Worm (Caenorhabditis elegans): Measurements from ENCODE around the gene abts-3.

Gene abts-3

ce11 chrII:6169156-6169555 lies 36.5 kb downstream of the abts-3 start, which contains the start of gene hst-3.1:
Gene hst-3.1, minus strand, starts transcription at chrII:6169256.
- TF ChIP-seq tab-1 (GFP tag; IDR thresholded peaks at IDR 0.05) = no peak
- no peak for TF ChIP-seq flt-1 (GFP tag; IDR thresholded peaks at IDR 0.05)
- TF ChIP-seq T22C8.4 (GFP tag; IDR thresholded peaks at IDR 0.05) = no peak
- TF ChIP-seq klf-2 (GFP tag; conservative IDR thresholded peaks at IDR 0.05) = no peak
- no peak for TF ChIP-seq cog-1 (tag; optimal IDR thresholded peaks at IDR 0.05)
- no peak for TF ChIP-seq ztf-29 (GFP tag; IDR thresholded peaks at IDR 0.05)
- no peak for TF ChIP-seq med-1 (GFP tag; optimal IDR thresholded peaks at IDR 0.05; ENCODE audit: insufficient read depth)
- no peak for TF ChIP-seq ztf-23 (GFP tag; IDR thresholded peaks at IDR 0.05)

ce11 chrII:6170236-6170635 lies 37.5 kb downstream of the abts-3 start:
- no peak for TF ChIP-seq ztf-23 (GFP tag; IDR thresholded peaks at IDR 0.05)
- no peak for TF ChIP-seq ztf-29 (GFP tag; IDR thresholded peaks at IDR 0.05)
- no peak for TF ChIP-seq med-1 (GFP tag; optimal IDR thresholded peaks at IDR 0.05; ENCODE audit: insufficient read depth)
- no peak for TF ChIP-seq ref-1 (GFP tag; conservative IDR thresholded peaks at IDR 0.05)
- TF ChIP-seq cog-1 (tag; optimal IDR thresholded peaks at IDR 0.05) = no peak
- no peak for TF ChIP-seq tab-1 (GFP tag; IDR thresholded peaks at IDR 0.05)
- TF ChIP-seq flt-1 (GFP tag; IDR thresholded peaks at IDR 0.05) = no peak
- no peak for TF ChIP-seq klf-2 (GFP tag; conservative IDR thresholded peaks at IDR 0.05)
- no peak for TF ChIP-seq T22C8.4 (GFP tag; IDR thresholded peaks at IDR 0.05)

- TF ChIP-seq ztf-29 (GFP tag; IDR thresholded peaks at IDR 0.05) (no peak), tab-1 (GFP tag; IDR thresholded peaks at IDR 0.05) (no peak), flt-1 (GFP tag; IDR thresholded peaks at IDR 0.05) (no peak), med-1 (GFP tag; optimal IDR thresholded peaks at IDR 0.05; ENCODE audit: insufficient read depth) (no peak), ztf-23 (GFP tag; IDR thresholded peaks at IDR 0.05) (no peak), cog-1 (tag; optimal IDR thresholded peaks at IDR 0.05) (no peak), ref-1 (GFP tag; conservative IDR thresholded peaks at IDR 0.05) (no peak), klf-2 (GFP tag; conservative IDR thresholded peaks at IDR 0.05) (no peak), T22C8.4 (GFP tag; IDR thresholded peaks at IDR 0.05) (no peak)
Observed at ce11 chrII:6171228-6171627, 38.5 kb downstream of the abts-3 start, which contains the start of gene F40H3.3. Gene F40H3.3, plus strand, starts transcription at chrII:6171507.

ce11 chrII:6173400-6173799 lies 40.7 kb downstream of the abts-3 start, which contains the start of gene F40H3.2:
Gene F40H3.2, plus strand, starts transcription at chrII:6173649.
- no peak for TF ChIP-seq klf-2 (GFP tag; conservative IDR thresholded peaks at IDR 0.05)
- no peak for TF ChIP-seq cog-1 (tag; optimal IDR thresholded peaks at IDR 0.05)

- no peak for TF ChIP-seq ztf-29 (GFP tag; IDR thresholded peaks at IDR 0.05)
- no peak for TF ChIP-seq ref-1 (GFP tag; conservative IDR thresholded peaks at IDR 0.05)
- no peak for TF ChIP-seq cog-1 (tag; optimal IDR thresholded peaks at IDR 0.05)
Observed at ce11 chrII:6175027-6175426, 42.3 kb downstream of the abts-3 start.

- TF ChIP-seq flt-1 (GFP tag; IDR thresholded peaks at IDR 0.05) = no peak
Observed at ce11 chrII:6176154-6176897, 43.6 kb downstream of the abts-3 start.

- TF ChIP-seq ztf-23 (GFP tag; IDR thresholded peaks at IDR 0.05) = no peak
Observed at ce11 chrII:6177975-6178742, 45.5 kb downstream of the abts-3 start.

- no peak for TF ChIP-seq tab-1 (GFP tag; IDR thresholded peaks at IDR 0.05)
- TF ChIP-seq T22C8.4 (GFP tag; IDR thresholded peaks at IDR 0.05) = no peak
- TF ChIP-seq med-1 (GFP tag; optimal IDR thresholded peaks at IDR 0.05; ENCODE audit: insufficient read depth) = no peak
- no peak for TF ChIP-seq flt-1 (GFP tag; IDR thresholded peaks at IDR 0.05)
- no peak for TF ChIP-seq ref-1 (GFP tag; conservative IDR thresholded peaks at IDR 0.05)
- no peak for TF ChIP-seq klf-2 (GFP tag; conservative IDR thresholded peaks at IDR 0.05)
- no peak for TF ChIP-seq ztf-29 (GFP tag; IDR thresholded peaks at IDR 0.05)
- no peak for TF ChIP-seq ztf-23 (GFP tag; IDR thresholded peaks at IDR 0.05)
- no peak for TF ChIP-seq cog-1 (tag; optimal IDR thresholded peaks at IDR 0.05)
Observed at ce11 chrII:6178743-6179129, 46.0 kb downstream of the abts-3 start.

- TF ChIP-seq T22C8.4 (GFP tag; IDR thresholded peaks at IDR 0.05) (no peak), tab-1 (GFP tag; IDR thresholded peaks at IDR 0.05) (no peak), med-1 (GFP tag; optimal IDR thresholded peaks at IDR 0.05; ENCODE audit: insufficient read depth) (no peak), ref-1 (GFP tag; conservative IDR thresholded peaks at IDR 0.05) (no peak), klf-2 (GFP tag; conservative IDR thresholded peaks at IDR 0.05) (no peak), cog-1 (tag; optimal IDR thresholded peaks at IDR 0.05) (no peak), flt-1 (GFP tag; IDR thresholded peaks at IDR 0.05) (no peak), ztf-29 (GFP tag; IDR thresholded peaks at IDR 0.05) (no peak), ztf-23 (GFP tag; IDR thresholded peaks at IDR 0.05) (no peak)
Observed at ce11 chrII:6179531-6179930, 46.8 kb downstream of the abts-3 start, which contains the start of gene F40H3.1. Gene F40H3.1, plus strand, starts transcription at chrII:6179831.

- TF ChIP-seq cog-1 (tag; optimal IDR thresholded peaks at IDR 0.05) (no peak), tab-1 (GFP tag; IDR thresholded peaks at IDR 0.05) (no peak), T22C8.4 (GFP tag; IDR thresholded peaks at IDR 0.05) (no peak), ztf-29 (GFP tag; IDR thresholded peaks at IDR 0.05) (no peak)
Observed at ce11 chrII:6180552-6180951, 47.9 kb downstream of the abts-3 start.
